Fruit fly (Drosophila melanogaster) Kc167 (cell line): ENCODE results near the gene CG34328.

ENCODE experiments used
- Myc ChIP-seq: fragments of >200 bp; optimal IDR thresholded peaks from 2 replicates; lab custom pipeline; 2017; ENCODE audit warnings: missing external identifiers
- h ChIP-seq: fragments of >200 bp; optimal IDR thresholded peaks from 3 replicates; lab custom pipeline; 2018; ENCODE audit warnings: missing external identifiers
- psq ChIP-seq: fragments of >200 bp; optimal IDR thresholded peaks from 2 replicates; lab custom pipeline; 2017; ENCODE audit warnings: missing external identifiers
- ttk ChIP-seq: sonication (Bioruptor generic); optimal IDR thresholded peaks from 2 replicates; lab custom pipeline; 2017; ENCODE audit warnings: missing external identifiers

dm6 chrX:18356141-18356600 lies 43.7 kb downstream of the CG34328 start, which contains the start of gene kairos:
- no peak for TF ChIP-seq ttk (lab: Kevin White, UChicago)
- no peak for TF ChIP-seq h (lab: Kevin White, UChicago)
- no peak for TF ChIP-seq Myc (lab: Kevin White, UChicago)
- TF ChIP-seq psq (lab: Kevin White, UChicago): no peak
